Worm (Caenorhabditis elegans): ENCODE data around the gene fbxa-36.

fbxa-36 gene

DNA sequence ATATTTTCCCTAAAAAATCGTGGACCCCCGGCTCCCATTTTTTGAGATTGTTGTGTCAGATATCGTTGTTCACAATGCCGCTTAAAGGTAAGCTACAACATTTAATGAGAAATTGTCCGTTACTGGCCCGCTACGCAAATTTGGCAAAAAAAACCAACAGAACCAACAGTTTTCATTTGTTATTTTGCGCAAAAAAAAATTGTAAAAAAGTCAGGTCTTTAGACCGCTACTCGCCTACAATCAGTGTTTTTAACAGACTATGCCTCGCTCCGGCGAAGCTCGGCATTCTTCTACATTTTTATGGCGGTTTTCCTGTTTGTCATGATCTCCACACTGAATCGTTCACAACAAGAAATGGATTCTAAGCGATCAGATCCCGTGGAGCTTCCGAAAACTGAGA is 15.9 kb upstream of the fbxa-36 start, which contains the start of gene Y82E9BL.12:
TSS of gene Y82E9BL.12 (plus strand) at position 301 of the 400 bp plus-strand sequence.
- TF ChIP-seq nhr-20 (tag; optimal IDR thresholded peaks at IDR 0.05) (no peak), xbp-1 (tag; optimal IDR thresholded peaks at IDR 0.05) (no peak), dpl-1 (GFP tag; optimal IDR thresholded peaks at IDR 0.05) (no peak), nhr-11 (tag; optimal IDR thresholded peaks at IDR 0.05) (no peak), irx-1 (tag; optimal IDR thresholded peaks at IDR 0.05) (no peak), efl-1 (optimal IDR thresholded peaks at IDR 0.05) (no peak), efl-1 (GFP tag; optimal IDR thresholded peaks at IDR 0.05 in 1 of 2) (peak in 1 of 2 experiments; percentile 6), sup-37 (GFP tag; optimal IDR thresholded peaks at IDR 0.05) (no peak), lin-39 (tag; optimal IDR thresholded peaks at IDR 0.05) (no peak)

DNA sequence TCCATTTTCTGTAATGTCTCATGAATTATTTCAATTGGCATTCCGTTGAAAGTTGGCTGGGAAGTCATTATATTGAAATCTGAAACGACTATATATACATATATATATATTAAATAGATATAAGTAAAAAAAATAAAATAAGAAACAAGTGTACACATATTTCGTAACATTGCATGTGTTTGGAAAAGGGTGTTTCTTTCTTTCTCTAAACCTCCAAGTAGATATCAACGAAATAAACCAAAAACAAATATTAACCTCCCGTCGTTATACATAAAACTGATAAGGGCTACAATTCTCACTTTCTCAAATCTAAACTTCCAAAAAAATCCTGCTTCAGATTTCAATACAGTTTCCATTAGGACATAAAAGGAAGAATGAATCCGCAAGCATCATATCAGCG is 15.2 kb upstream of the fbxa-36 start, which contains the start of gene fbxa-79:
TSS of gene fbxa-79 (minus strand) at position 86 of the 400 bp plus-strand sequence.
- TF ChIP-seq lin-14 (GFP tag; optimal IDR thresholded peaks at IDR 0.05) (no peak), skn-1 (tag; optimal IDR thresholded peaks at IDR 0.05) (peak; percentile 59), elt-2 (tag; optimal IDR thresholded peaks at IDR 0.05) (peak; percentile 55), nhr-19 (GFP tag; conservative IDR thresholded peaks at IDR 0.05) (0 out of 2 replicates have a peak, but pooled peaks have one; percentile 3)

- no peak for TF ChIP-seq mep-1 (tag; optimal IDR thresholded peaks at IDR 0.05)
- no peak for TF ChIP-seq efl-1 (optimal IDR thresholded peaks at IDR 0.05)
- TF ChIP-seq efl-1 (GFP tag; optimal IDR thresholded peaks at IDR 0.05 in 1 of 2) = peak in 1 of 2 experiments; percentile 51
Measured at ce11 chrIII:1307333-1307732, 14.3 kb upstream of the fbxa-36 start.

DNA sequence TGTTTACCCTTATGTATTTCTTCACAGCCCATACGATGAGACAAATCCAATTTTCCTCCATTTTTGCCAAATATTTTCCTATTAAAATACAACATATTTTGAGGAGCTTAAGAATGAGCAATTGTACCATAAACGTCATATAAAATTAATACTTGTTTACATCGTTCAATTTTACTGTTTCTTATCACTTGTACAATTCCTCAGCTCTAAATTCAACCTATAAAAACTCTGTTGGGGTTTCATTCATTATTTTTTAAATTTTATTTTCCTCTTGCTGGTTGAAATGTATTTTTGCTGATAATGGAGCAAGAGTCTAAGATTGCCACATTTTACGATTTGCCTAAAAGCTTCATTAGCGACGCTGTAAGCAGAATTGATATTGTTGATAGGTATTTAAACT is 10.4 kb upstream of the fbxa-36 start, which contains the start of gene fbxa-75:
TSS of gene fbxa-75 (plus strand) at position 301 of the 400 bp plus-strand sequence.
- TF ChIP-seq mef-2 (tag; optimal IDR thresholded peaks at IDR 0.05) (no peak), tlp-1 (tag; optimal IDR thresholded peaks at IDR 0.05) (no peak), ztf-11 (tag; optimal IDR thresholded peaks at IDR 0.05) (no peak), egl-13 (tag; optimal IDR thresholded peaks at IDR 0.05) (no peak), nhr-77 (tag; optimal IDR thresholded peaks at IDR 0.05) (no peak), sup-37 (GFP tag; optimal IDR thresholded peaks at IDR 0.05) (no peak), ama-1 (optimal IDR thresholded peaks at IDR 0.05) (no peak), snu-23 (GFP tag; optimal IDR thresholded peaks at IDR 0.05) (no peak), fos-1 (tag; optimal IDR thresholded peaks at IDR 0.05) (no peak), hlh-4 (tag; optimal IDR thresholded peaks at IDR 0.05) (no peak)

DNA sequence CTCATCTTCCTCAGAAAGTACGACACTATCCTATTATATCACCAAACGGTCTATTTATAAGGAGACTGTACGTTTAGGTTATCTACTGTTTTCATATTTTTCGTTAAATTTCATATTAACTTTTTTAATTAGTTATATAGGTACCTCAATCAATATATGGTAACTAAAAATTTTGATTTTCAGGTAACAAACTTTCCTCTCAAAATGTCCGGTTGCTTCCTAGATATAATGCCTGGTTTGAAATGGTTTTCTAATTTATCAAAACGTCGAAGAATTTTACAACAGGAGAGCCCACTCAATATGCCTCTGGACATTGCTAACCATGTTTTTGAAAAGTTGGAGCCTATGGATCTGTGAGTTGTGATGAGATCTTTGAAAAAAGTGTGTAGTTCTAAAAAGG is 4.6 kb upstream of the fbxa-36 start, which contains the start of gene fbxa-28:
TSS of gene fbxa-28 (plus strand) at position 301 of the 400 bp plus-strand sequence.
- TF ChIP-seq zag-1 (tag; optimal IDR thresholded peaks at IDR 0.05) (no peak), dpl-1 (GFP tag; optimal IDR thresholded peaks at IDR 0.05) (no peak), mef-2 (tag; optimal IDR thresholded peaks at IDR 0.05) (no peak), alr-1 (tag; optimal IDR thresholded peaks at IDR 0.05; ENCODE audit: borderline replicate concordance) (no peak), F16B12.6 (tag; optimal IDR thresholded peaks at IDR 0.05) (no peak), ama-1 (optimal IDR thresholded peaks at IDR 0.05) (no peak), lsy-2 (tag; optimal IDR thresholded peaks at IDR 0.05) (no peak), elt-2 (tag; optimal IDR thresholded peaks at IDR 0.05) (no peak), isw-1 (GFP tag; IDR thresholded peaks at IDR 0.05) (no peak), nhr-71 (tag; optimal IDR thresholded peaks at IDR 0.05) (no peak), ceh-63 (GFP tag; optimal IDR thresholded peaks at IDR 0.05) (no peak), fkh-8 (tag; optimal IDR thresholded peaks at IDR 0.05) (no peak), snu-23 (GFP tag; optimal IDR thresholded peaks at IDR 0.05) (no peak), efl-3 (GFP tag; optimal IDR thresholded peaks at IDR 0.05) (no peak), nhr-90 (tag; optimal IDR thresholded peaks at IDR 0.05; ENCODE audit: poor library complexity) (no peak), ceh-8 (GFP tag; optimal IDR thresholded peaks at IDR 0.05) (no peak), unc-130 (tag; optimal IDR thresholded peaks at IDR 0.05) (no peak), egl-27 (tag; optimal IDR thresholded peaks at IDR 0.05) (no peak), hlh-17 (GFP tag; optimal IDR thresholded peaks at IDR 0.05; ENCODE audit: borderline replicate concordance) (no peak), sup-37 (GFP tag; optimal IDR thresholded peaks at IDR 0.05) (no peak)

All from whole organism, L1 larva.